Worm (Caenorhabditis elegans) whole organism, L4 larva: ENCODE measurements around the gene rpn-5.

Experiments
- D1046.2 ChIP-seq: fragments of 200-800 bp; sonication (Bioruptor generic); IDR thresholded peaks from 2 replicates; pipeline ENCODE4 v1.3.6; 2022; ENCODE audit warnings: missing genetic modification characterization, missing compliant biosample characterization
- F49E8.2 ChIP-seq: sonication (generic microtip); optimal IDR thresholded peaks from 2 replicates; lab custom pipeline; 2016; ENCODE audit warnings: missing compliant biosample characterization, mild to moderate bottlenecking, missing genetic modification characterization, borderline replicate concordance
- R02D3.7 ChIP-seq: fragments of 150-350 bp; sonication (generic microtip); optimal IDR thresholded peaks from 3 replicates; lab custom pipeline; 2014; ENCODE audit warnings: missing biosample characterization, missing genetic modification characterization
- aly-2 ChIP-seq: sonication (generic microtip); optimal IDR thresholded peaks from 2 replicates; lab custom pipeline; 2018; ENCODE audit warnings: missing biosample characterization, missing genetic modification characterization
- ama-1 ChIP-seq: fragments of 150-350 bp; optimal IDR thresholded peaks from 2 replicates; lab custom pipeline; 2014; ENCODE audit warnings: inconsistent platforms, mixed read lengths
- ceh-44 ChIP-seq: fragments of 200-800 bp; sonication (Bioruptor generic); IDR thresholded peaks from 2 replicates; pipeline ENCODE4 v1.3.6; 2022; ENCODE audit warnings: missing genetic modification reagents, missing genetic modification characterization, missing compliant biosample characterization
- ceh-62 ChIP-seq: sonication (generic microtip); optimal IDR thresholded peaks from 2 replicates; lab custom pipeline; 2017; ENCODE audit warnings: missing biosample characterization, missing genetic modification characterization
- ces-1 ChIP-seq: fragments of 150-350 bp; sonication (generic microtip); optimal IDR thresholded peaks from 4 replicates; lab custom pipeline; 2014; ENCODE audit warnings: missing biosample characterization, missing genetic modification reagents, missing genetic modification characterization
- ctbp-1 ChIP-seq: fragments of 200-800 bp; sonication (Bioruptor generic); IDR thresholded peaks from 2 replicates; pipeline ENCODE4 v1.3.6; 2022; ENCODE audit warnings: missing genetic modification reagents, missing genetic modification characterization, missing compliant biosample characterization
- daf-12 ChIP-seq: fragments of 150-350 bp; optimal IDR thresholded peaks from 2 replicates; lab custom pipeline; 2014; ENCODE audit warnings: missing biosample characterization, missing genetic modification reagents, missing genetic modification characterization
- daf-16 ChIP-seq, 3 experiments: sonication (generic microtip); optimal IDR thresholded peaks; 2 replicates each; lab custom pipeline; 2016 to 2017; ENCODE audit warnings: missing genetic modification characterization in 3 of 3, missing genetic modification reagents in 3 of 3, mild to moderate bottlenecking in 2 of 3, missing compliant biosample characterization in 2 of 3, missing biosample characterization in 1 of 3, moderate library complexity in 1 of 3
- dmd-6 ChIP-seq: fragments of 200-800 bp; sonication (Bioruptor generic); IDR thresholded peaks from 2 replicates; pipeline ENCODE4 v1.3.6; 2022; ENCODE audit warnings: missing genetic modification reagents, missing genetic modification characterization, missing compliant biosample characterization
- dmd-8 ChIP-seq: fragments of 200-800 bp; sonication (Bioruptor generic); IDR thresholded peaks from 2 replicates; pipeline ENCODE4 v1.3.6; 2022; ENCODE audit warnings: missing genetic modification characterization, missing compliant biosample characterization
- dve-1 ChIP-seq: sonication (generic microtip); optimal IDR thresholded peaks from 2 replicates; lab custom pipeline; 2017; ENCODE audit warnings: antibody characterized with exemption, mild to moderate bottlenecking, missing genetic modification characterization, missing compliant biosample characterization; ENCODE audit not compliant: insufficient read depth
- fkh-10 ChIP-seq: fragments of 150-350 bp; optimal IDR thresholded peaks from 2 replicates; lab custom pipeline; 2014; ENCODE audit warnings: missing biosample characterization, missing genetic modification reagents, missing genetic modification characterization
- hmg-1.1 ChIP-seq: fragments of 200-800 bp; sonication (Bioruptor generic); IDR thresholded peaks from 2 replicates; pipeline ENCODE4 v1.3.6; 2022; ENCODE audit warnings: missing genetic modification reagents, missing genetic modification characterization, missing compliant biosample characterization
- jun-1 ChIP-seq: fragments of 150-350 bp; optimal IDR thresholded peaks from 2 replicates; lab custom pipeline; 2014; ENCODE audit warnings: missing biosample characterization, missing genetic modification reagents, missing genetic modification characterization
- lin-38 ChIP-seq: fragments of 200-800 bp; sonication (Bioruptor generic); IDR thresholded peaks from 2 replicates; pipeline ENCODE4 v1.3.6; 2022; ENCODE audit warnings: missing genetic modification reagents, missing genetic modification characterization, missing compliant biosample characterization
- mxl-2 ChIP-seq: fragments of 200-800 bp; sonication (Bioruptor generic); conservative IDR thresholded peaks from 2 replicates; pipeline ENCODE4 v1.3.6; 2022; ENCODE audit warnings: missing genetic modification reagents, missing genetic modification characterization, missing compliant biosample characterization
- nhr-10 ChIP-seq: fragments of 150-350 bp; optimal IDR thresholded peaks from 2 replicates; lab custom pipeline; 2014; ENCODE audit warnings: missing biosample characterization, missing genetic modification characterization
- nhr-102 ChIP-seq: sonication (generic microtip); optimal IDR thresholded peaks from 2 replicates; lab custom pipeline; 2016; ENCODE audit warnings: mild to moderate bottlenecking, missing genetic modification characterization, moderate library complexity, missing compliant biosample characterization
- nhr-11 ChIP-seq: fragments of 150-350 bp; optimal IDR thresholded peaks from 2 replicates; lab custom pipeline; 2014; ENCODE audit warnings: missing biosample characterization, missing genetic modification characterization
- nhr-25 ChIP-seq: sonication (generic microtip); optimal IDR thresholded peaks from 2 replicates; lab custom pipeline; 2017; ENCODE audit warnings: missing genetic modification characterization, mild to moderate bottlenecking, missing compliant biosample characterization, antibody characterized with exemption, moderate library complexity, borderline replicate concordance; ENCODE audit not compliant: insufficient read depth
- nhr-28 ChIP-seq: fragments of 150-350 bp; optimal IDR thresholded peaks from 2 replicates; lab custom pipeline; 2014; ENCODE audit warnings: missing biosample characterization, missing genetic modification characterization
- nhr-48 ChIP-seq: sonication (generic microtip); optimal IDR thresholded peaks from 2 replicates; lab custom pipeline; 2016; ENCODE audit warnings: mild to moderate bottlenecking, missing genetic modification characterization, missing compliant biosample characterization
- nhr-6 ChIP-seq: fragments of 150-350 bp; optimal IDR thresholded peaks from 2 replicates; lab custom pipeline; 2014; ENCODE audit warnings: missing biosample characterization, missing genetic modification characterization
- nhr-76 ChIP-seq: fragments of 150-350 bp; optimal IDR thresholded peaks from 2 replicates; lab custom pipeline; 2014; ENCODE audit warnings: missing biosample characterization, missing genetic modification characterization
- nhr-77 ChIP-seq: fragments of 150-350 bp; optimal IDR thresholded peaks from 2 replicates; lab custom pipeline; 2014; ENCODE audit warnings: missing biosample characterization, missing genetic modification characterization
- pqm-1 ChIP-seq: sonication (generic microtip); optimal IDR thresholded peaks from 2 replicates; lab custom pipeline; 2017; ENCODE audit warnings: missing biosample characterization, missing genetic modification characterization
- saeg-2 ChIP-seq: fragments of 200-800 bp; sonication (Bioruptor generic); IDR thresholded peaks from 2 replicates; pipeline ENCODE4 v1.3.6; 2022; ENCODE audit warnings: missing genetic modification reagents, missing genetic modification characterization, missing compliant biosample characterization
- set-16 ChIP-seq: fragments of 200-800 bp; sonication (Bioruptor generic); IDR thresholded peaks from 2 replicates; pipeline ENCODE4 v1.3.6; 2022; ENCODE audit warnings: missing genetic modification reagents, missing genetic modification characterization, missing compliant biosample characterization
- skn-1 ChIP-seq: fragments of 150-350 bp; optimal IDR thresholded peaks from 2 replicates; lab custom pipeline; 2014; ENCODE audit warnings: missing biosample characterization, missing genetic modification characterization
- spr-1 ChIP-seq: sonication (generic microtip); optimal IDR thresholded peaks from 2 replicates; lab custom pipeline; 2016; ENCODE audit warnings: mild to moderate bottlenecking, missing genetic modification characterization, missing compliant biosample characterization
- tra-1 ChIP-seq: fragments of 200-800 bp; sonication (Bioruptor generic); IDR thresholded peaks from 2 replicates; pipeline ENCODE4 v1.3.6; 2022; ENCODE audit warnings: missing genetic modification reagents, missing genetic modification characterization, missing compliant biosample characterization
- unc-62 ChIP-seq, 3 experiments: fragments of 150-350 bp in 1 of 3; sonication (generic microtip); optimal IDR thresholded peaks in 2 of 3; peaks in 1 of 3; 1 replicate in 1 of 3; 2 replicates in 2 of 3; lab custom pipeline; 2014 to 2017; ENCODE audit warnings: missing biosample characterization in 3 of 3, missing genetic modification characterization in 3 of 3, missing genetic modification reagents in 3 of 3, missing genotype in 1 of 3
- ztf-11 ChIP-seq: fragments of 150-350 bp; optimal IDR thresholded peaks from 2 replicates; lab custom pipeline; 2014; ENCODE audit warnings: missing biosample characterization, missing genetic modification characterization

rpn-5 gene

ce11 chrII:4661278-4661677, 36.9 kb downstream of the rpn-5 start, which contains the start of gene T05A7.13:
Gene T05A7.13, minus strand, starts transcription at chrII:4661378.
- no peak for TF ChIP-seq dmd-8 (GFP tag; lab: Robert Waterston, UW)
- no peak for TF ChIP-seq aly-2 (tag; lab: Kevin White, UChicago)

ce11 chrII:4658245-4658644, 40.0 kb downstream of the rpn-5 start:
- TF ChIP-seq nhr-28 (tag; lab: Kevin White, UChicago) (no peak), hmg-1.1 (no peak), dve-1 (tag; lab: Kevin White, UChicago) (no peak), pqm-1 (tag; lab: Kevin White, UChicago) (no peak), nhr-48 (tag; lab: Kevin White, UChicago) (no peak), nhr-25 (tag; lab: Kevin White, UChicago) (no peak), lin-38 (no peak), nhr-11 (tag; lab: Kevin White, UChicago) (no peak), ctbp-1 (no peak), ama-1 (no peak), ces-1 (GFP tag; lab: Kevin White, UChicago) (no peak), F49E8.2 (tag; lab: Kevin White, UChicago) (no peak), mxl-2 (GFP tag; lab: Robert Waterston, UW) (no peak)

- TF ChIP-seq daf-16 (GFP tag; optimal IDR thresholded peaks at IDR 0.05; lab: Kevin White, UChicago) (no peak), daf-16 (tag; optimal IDR thresholded peaks at IDR 0.05; lab: Kevin White, UChicago) (peak; percentile 83), R02D3.7 (no peak)
Observed at ce11 chrII:4657370-4657769, 40.9 kb downstream of the rpn-5 start.

ce11 chrII:4655834-4656233, 42.4 kb downstream of the rpn-5 start, which contains the start of gene fut-6:
Gene fut-6, minus strand, starts transcription at chrII:4655934.
- TF ChIP-seq ceh-44 (GFP tag; lab: Robert Waterston, UW): no peak
- no peak for TF ChIP-seq jun-1 (tag; lab: Kevin White, UChicago)
- no peak for TF ChIP-seq spr-1 (tag; lab: Kevin White, UChicago)
- no peak for TF ChIP-seq nhr-6 (tag; lab: Kevin White, UChicago)
- TF ChIP-seq dmd-6 (GFP tag; lab: Robert Waterston, UW): no peak

ce11 chrII:4650072-4650471, 48.2 kb downstream of the rpn-5 start:
- TF ChIP-seq set-16 (GFP tag; lab: Robert Waterston, UW) (no peak), nhr-76 (no peak), unc-62 (GFP tag; optimal IDR thresholded peaks at IDR 0.05 in 1 of 2; lab: Kevin White, UChicago) (peak in 1 of 2 experiments; percentile 97), unc-62 (tag; optimal IDR thresholded peaks at IDR 0.05; lab: Kevin White, UChicago) (no peak), skn-1 (tag; lab: Kevin White, UChicago) (no peak)
- TF ChIP-seq, all 104 proteins: peak for 1

ce11 chrII:4648785-4649184, 49.4 kb downstream of the rpn-5 start, which contains the start of gene lgc-27:
Gene lgc-27, plus strand, starts transcription at chrII:4649085.
- no peak for TF ChIP-seq daf-12 (tag; lab: Kevin White, UChicago)
- TF ChIP-seq ctbp-1: no peak
- no peak for TF ChIP-seq fkh-10 (GFP tag; lab: Kevin White, UChicago)
- TF ChIP-seq saeg-2 (GFP tag; lab: Robert Waterston, UW): no peak
- no peak for TF ChIP-seq tra-1
- no peak for TF ChIP-seq D1046.2 (GFP tag; lab: Robert Waterston, UW)
- TF ChIP-seq ztf-11 (tag; lab: Kevin White, UChicago): no peak
- TF ChIP-seq nhr-28 (tag; lab: Kevin White, UChicago): no peak
- TF ChIP-seq F49E8.2 (tag; lab: Kevin White, UChicago): no peak
- TF ChIP-seq nhr-77 (tag; lab: Kevin White, UChicago): no peak
- TF ChIP-seq nhr-10 (tag; lab: Kevin White, UChicago): no peak
- TF ChIP-seq nhr-102: no peak
- no peak for TF ChIP-seq ceh-62 (tag; lab: Kevin White, UChicago)
- TF ChIP-seq, all 104 proteins: peak for 0
